Worm (Caenorhabditis elegans): ENCODE measurements around the gene pnp-1.
A peak's percentile ranks its signal among the peaks of the same experiment; 100 is the strongest.

Gene pnp-1

ce11 chrIV:288027-288426, 10.1 kb downstream of the pnp-1 start, which contains the start of gene T21D12.14:
TSS of gene T21D12.14 (minus strand) at chrIV:288127.
- no peak for TF ChIP-seq lin-13 (GFP tag; optimal IDR thresholded peaks at IDR 0.05)
- no peak for TF ChIP-seq egl-27 (tag; optimal IDR thresholded peaks at IDR 0.05)
- TF ChIP-seq duxl-1 (tag; optimal IDR thresholded peaks at IDR 0.05; ENCODE audit: poor library complexity): no peak
- no peak for TF ChIP-seq ama-1 (optimal IDR thresholded peaks at IDR 0.05)
- no peak for TF ChIP-seq ZK337.2 (GFP tag; IDR thresholded peaks at IDR 0.05)
- TF ChIP-seq F49E8.2 (tag; optimal IDR thresholded peaks at IDR 0.05; ENCODE audit: borderline replicate concordance): no peak
- no peak for TF ChIP-seq rbr-2 (tag; optimal IDR thresholded peaks at IDR 0.05)
- peak; percentile 22 for TF ChIP-seq hlh-30 (tag; optimal IDR thresholded peaks at IDR 0.05; ENCODE audit: insufficient read depth)
- TF ChIP-seq ceh-28 (tag; optimal IDR thresholded peaks at IDR 0.05): no peak
- no peak for TF ChIP-seq zag-1 (tag; optimal IDR thresholded peaks at IDR 0.05)
- TF ChIP-seq unc-62 (GFP tag; optimal IDR thresholded peaks at IDR 0.05 in 1 of 2): peak in 1 of 2 experiments; percentile 89
- TF ChIP-seq unc-62 (tag; optimal IDR thresholded peaks at IDR 0.05): no peak

- TF ChIP-seq hlh-30 (tag; optimal IDR thresholded peaks at IDR 0.05; ENCODE audit: insufficient read depth) (no peak), madf-5 (GFP tag; IDR thresholded peaks at IDR 0.05) (no peak), sdz-12 (GFP tag; optimal IDR thresholded peaks at IDR 0.05) (no peak), ztf-11 (tag; optimal IDR thresholded peaks at IDR 0.05) (no peak), attf-4 (tag; optimal IDR thresholded peaks at IDR 0.05) (no peak), set-16 (GFP tag; IDR thresholded peaks at IDR 0.05) (no peak), lin-1 (GFP tag; IDR thresholded peaks at IDR 0.05) (no peak), tag-97 (GFP tag; IDR thresholded peaks at IDR 0.05) (no peak)
Observed at ce11 chrIV:283347-283746, 14.8 kb downstream of the pnp-1 start, which contains the start of gene best-19. TSS of gene best-19 (plus strand) at chrIV:283647.

ce11 chrIV:282008-282407, 16.1 kb downstream of the pnp-1 start:
- TF ChIP-seq hlh-11 (tag; optimal IDR thresholded peaks at IDR 0.05): no peak
- peak; percentile 62 for TF ChIP-seq dve-1 (tag; optimal IDR thresholded peaks at IDR 0.05; ENCODE audit: insufficient read depth)
- TF ChIP-seq jun-1 (tag; optimal IDR thresholded peaks at IDR 0.05): no peak
- no peak for TF ChIP-seq hif-1 (tag; optimal IDR thresholded peaks at IDR 0.05)
- TF ChIP-seq tag-97 (GFP tag; IDR thresholded peaks at IDR 0.05): no peak
- no peak for TF ChIP-seq Y48G9A.11 (GFP tag; IDR thresholded peaks at IDR 0.05)
- no peak for TF ChIP-seq nhr-102 (tag; optimal IDR thresholded peaks at IDR 0.05)
- no peak for TF ChIP-seq nhr-48 (tag; optimal IDR thresholded peaks at IDR 0.05)
- no peak for TF ChIP-seq mdl-1 (tag; optimal IDR thresholded peaks at IDR 0.05)
- no peak for TF ChIP-seq skn-1 (tag; optimal IDR thresholded peaks at IDR 0.05)
- TF ChIP-seq nhr-10 (tag; optimal IDR thresholded peaks at IDR 0.05): no peak
- TF ChIP-seq egl-27 (tag; optimal IDR thresholded peaks at IDR 0.05): no peak
- TF ChIP-seq ceh-44 (GFP tag; IDR thresholded peaks at IDR 0.05): no peak
- no peak for TF ChIP-seq lin-39 (tag; optimal IDR thresholded peaks at IDR 0.05)
- TF ChIP-seq Y5F2A.4 (GFP tag; optimal IDR thresholded peaks at IDR 0.05): no peak
- TF ChIP-seq fos-1 (tag; optimal IDR thresholded peaks at IDR 0.05): no peak
- peak; percentile 18; the same call in 1 of the 2 replicates for TF ChIP-seq hmg-1.1 (GFP tag; IDR thresholded peaks at IDR 0.05)
- TF ChIP-seq ctbp-1 (GFP tag; IDR thresholded peaks at IDR 0.05): no peak
- TF ChIP-seq daf-16 (GFP tag; optimal IDR thresholded peaks at IDR 0.05): no peak
- TF ChIP-seq daf-16 (tag; optimal IDR thresholded peaks at IDR 0.05): peak; percentile 67
- TF ChIP-seq ceh-82 (tag; optimal IDR thresholded peaks at IDR 0.05): no peak
- TF ChIP-seq nhr-11 (tag; optimal IDR thresholded peaks at IDR 0.05): no peak
- TF ChIP-seq ceh-28 (tag; optimal IDR thresholded peaks at IDR 0.05): no peak
- TF ChIP-seq ceh-62 (tag; optimal IDR thresholded peaks at IDR 0.05): no peak
- peak; percentile 93 for TF ChIP-seq aha-1 (tag)
- no peak for TF ChIP-seq Y105C5A.15 (GFP tag; IDR thresholded peaks at IDR 0.05)
- TF ChIP-seq zfp-2 (tag; optimal IDR thresholded peaks at IDR 0.05): no peak
- TF ChIP-seq lsy-2 (tag; optimal IDR thresholded peaks at IDR 0.05): peak in 1 of 2 experiments; percentile 44
- no peak for TF ChIP-seq mdt-29 (GFP tag; IDR thresholded peaks at IDR 0.05)
- no peak for TF ChIP-seq ZK337.2 (GFP tag; IDR thresholded peaks at IDR 0.05)
- no peak for TF ChIP-seq zfp-3 (GFP tag; conservative IDR thresholded peaks at IDR 0.05)
- TF ChIP-seq tra-1 (GFP tag; IDR thresholded peaks at IDR 0.05): no peak
- TF ChIP-seq madf-5 (GFP tag; IDR thresholded peaks at IDR 0.05): no peak
- no peak for TF ChIP-seq pha-4 (GFP tag; IDR thresholded peaks at IDR 0.05)
- TF ChIP-seq pha-4 (tag; optimal IDR thresholded peaks at IDR 0.05): no peak
